Worm (Caenorhabditis elegans): ENCODE data around the gene grd-8.
A peak's percentile ranks its signal among the peaks of the same experiment; 100 is the strongest.

grd-8 gene

ce11 chrV:7863020-7863523, 20.7 kb downstream of the grd-8 start, which contains the start of gene C37C3.10:
Gene C37C3.10 (minus strand): TSS chrV:7863070.
- peak; percentile 64 for TF ChIP-seq pqm-1 (tag; optimal IDR thresholded peaks at IDR 0.05)
- TF ChIP-seq nhr-76 (tag; optimal IDR thresholded peaks at IDR 0.05) = no peak

- TF ChIP-seq ceh-28 (tag; optimal IDR thresholded peaks at IDR 0.05) (no peak), ZK546.5 (tag; optimal IDR thresholded peaks at IDR 0.05) (no peak), R02D3.7 (tag; optimal IDR thresholded peaks at IDR 0.05) (no peak), nfya-1 (tag; optimal IDR thresholded peaks at IDR 0.05; ENCODE audit: insufficient read depth) (no peak), nhr-76 (tag; optimal IDR thresholded peaks at IDR 0.05) (no peak), lin-39 (tag; optimal IDR thresholded peaks at IDR 0.05) (no peak), nhr-25 (tag; optimal IDR thresholded peaks at IDR 0.05) (no peak), ceh-82 (tag; optimal IDR thresholded peaks at IDR 0.05) (no peak), nhr-43 (tag; optimal IDR thresholded peaks at IDR 0.05; ENCODE audit: poor library complexity, severe bottlenecking) (no peak), nhr-23 (tag; optimal IDR thresholded peaks at IDR 0.05) (no peak), eor-1 (tag; optimal IDR thresholded peaks at IDR 0.05) (no peak), snpc-4 (tag; optimal IDR thresholded peaks at IDR 0.05) (no peak), pqm-1 (tag; optimal IDR thresholded peaks at IDR 0.05) (no peak), sea-2 (GFP tag; optimal IDR thresholded peaks at IDR 0.05) (no peak), daf-12 (tag; optimal IDR thresholded peaks at IDR 0.05) (no peak), unc-39 (tag; optimal IDR thresholded peaks at IDR 0.05) (no peak)
Observed at ce11 chrV:7864663-7865062, 22.3 kb downstream of the grd-8 start, which contains the start of gene C37C3.11. Gene C37C3.11 (minus strand): TSS chrV:7864763.

- TF ChIP-seq lin-39 (tag; optimal IDR thresholded peaks at IDR 0.05) (no peak), nhr-11 (tag; optimal IDR thresholded peaks at IDR 0.05) (no peak), nhr-23 (tag; optimal IDR thresholded peaks at IDR 0.05) (peak; percentile 4), daf-12 (tag; optimal IDR thresholded peaks at IDR 0.05) (no peak), pqm-1 (tag; optimal IDR thresholded peaks at IDR 0.05) (no peak), elt-1 (tag; optimal IDR thresholded peaks at IDR 0.05) (no peak), lin-15B (tag; optimal IDR thresholded peaks at IDR 0.05) (no peak)
Observed at ce11 chrV:7870707-7871106, 28.4 kb downstream of the grd-8 start, which contains the start of gene nipi-4. Gene nipi-4 (minus strand): TSS chrV:7870807.

- TF ChIP-seq fkh-10 (GFP tag; optimal IDR thresholded peaks at IDR 0.05) = peak; percentile 58
- no peak for TF ChIP-seq nhr-77 (tag; optimal IDR thresholded peaks at IDR 0.05)
Observed at ce11 chrV:7872945-7873344, 30.6 kb downstream of the grd-8 start.

ce11 chrV:7875456-7875855, 33.1 kb downstream of the grd-8 start, which contains the start of gene F40A3.4:
Gene F40A3.4 (plus strand): TSS chrV:7875756.
- TF ChIP-seq fos-1 (tag; optimal IDR thresholded peaks at IDR 0.05) = no peak
- no peak for TF ChIP-seq pqm-1 (tag; optimal IDR thresholded peaks at IDR 0.05)
- no peak for TF ChIP-seq nhr-23 (tag; optimal IDR thresholded peaks at IDR 0.05)
- no peak for TF ChIP-seq lin-39 (tag; optimal IDR thresholded peaks at IDR 0.05)
- no peak for TF ChIP-seq eor-1 (tag; optimal IDR thresholded peaks at IDR 0.05)
- TF ChIP-seq sea-2 (GFP tag; optimal IDR thresholded peaks at IDR 0.05) = no peak
- no peak for TF ChIP-seq nhr-28 (tag; optimal IDR thresholded peaks at IDR 0.05)
- TF ChIP-seq ceh-28 (tag; optimal IDR thresholded peaks at IDR 0.05) = no peak

ce11 chrV:7876881-7877475, 34.6 kb downstream of the grd-8 start, which contains the start of gene F40A3.3:
Gene F40A3.3 (plus strand): TSS chrV:7877444.
- TF ChIP-seq elt-2 (tag; optimal IDR thresholded peaks at IDR 0.05) = peak; percentile 17
- TF ChIP-seq unc-39 (tag; optimal IDR thresholded peaks at IDR 0.05) = no peak
- no peak for TF ChIP-seq ceh-82 (tag; optimal IDR thresholded peaks at IDR 0.05)
- TF ChIP-seq ceh-28 (tag; optimal IDR thresholded peaks at IDR 0.05) = no peak
- TF ChIP-seq nfya-1 (tag; optimal IDR thresholded peaks at IDR 0.05; ENCODE audit: insufficient read depth) = peak; percentile 25
- no peak for TF ChIP-seq R02D3.7 (tag; optimal IDR thresholded peaks at IDR 0.05)
- peak; percentile 70 for TF ChIP-seq pha-4 (tag; optimal IDR thresholded peaks at IDR 0.05)
- no peak for TF ChIP-seq ama-1 (optimal IDR thresholded peaks at IDR 0.05)
- no peak for TF ChIP-seq nhr-237 (tag; optimal IDR thresholded peaks at IDR 0.05)

- no peak for TF ChIP-seq ceh-16 (tag; optimal IDR thresholded peaks at IDR 0.05)
- TF ChIP-seq ama-1 (optimal IDR thresholded peaks at IDR 0.05) = peak; percentile 27
Observed at ce11 chrV:7878411-7878964, 36.2 kb downstream of the grd-8 start, which contains the start of gene F40A3.2. Gene F40A3.2 (plus strand): TSS chrV:7878914.
